Fruit fly (Drosophila melanogaster): ENCODE results near the gene GILT1.

Gene GILT1

dm6 chr3R:13448354-13448753 lies 46.7 kb upstream of the GILT1 start (continued):
- peak; percentile 6 for TF ChIP-seq Hsf (GFP tag; optimal IDR thresholded peaks at IDR 0.05)
- no peak for TF ChIP-seq CG34422 (GFP tag; IDR thresholded peaks at IDR 0.05)
- TF ChIP-seq CG31388 (GFP tag; optimal IDR thresholded peaks at IDR 0.05): no peak
- TF ChIP-seq CG4282 (GFP tag; optimal IDR thresholded peaks at IDR 0.05): no peak
- no peak for TF ChIP-seq CG4328 (GFP tag; optimal IDR thresholded peaks at IDR 0.05)
- TF ChIP-seq CG11504 (tag; optimal IDR thresholded peaks at IDR 0.05): peak; percentile 48
- no peak for TF ChIP-seq CG17802 (tag; optimal IDR thresholded peaks at IDR 0.05)
- peak; percentile 14 for TF ChIP-seq Xbp1 (GFP tag; optimal IDR thresholded peaks at IDR 0.05)
- peak; percentile 34; the same call in 1 of the 3 replicates for TF ChIP-seq CG7357 (GFP tag; IDR thresholded peaks at IDR 0.05)
- no peak for TF ChIP-seq CG1233 (GFP tag; optimal IDR thresholded peaks at IDR 0.05)
- TF ChIP-seq croc (GFP tag; conservative IDR thresholded peaks at IDR 0.05): peak; percentile 26; the same call in 1 of the 3 replicates
- peak; percentile 90 for TF ChIP-seq sens (GFP tag)
- no peak for TF ChIP-seq Side (GFP tag; optimal IDR thresholded peaks at IDR 0.05)
- TF ChIP-seq CG18619 (GFP tag; optimal IDR thresholded peaks at IDR 0.05): no peak
- no peak for TF ChIP-seq Lim3 (GFP tag; IDR thresholded peaks at IDR 0.05)
- no peak for TF ChIP-seq Sry-β (GFP tag; optimal IDR thresholded peaks at IDR 0.05)
- no peak for TF ChIP-seq Deaf1 (tag; optimal IDR thresholded peaks at IDR 0.05)
- no peak for TF ChIP-seq cato (GFP tag; optimal IDR thresholded peaks at IDR 0.05; ENCODE audit: borderline replicate concordance)
- no peak for TF ChIP-seq Oaz (GFP tag; IDR thresholded peaks at IDR 0.05)
- TF ChIP-seq NfI (GFP tag; optimal IDR thresholded peaks at IDR 0.05): peak; percentile 9
- peak; percentile 53 for TF ChIP-seq unpg (GFP tag; optimal IDR thresholded peaks at IDR 0.05)
- no peak for TF ChIP-seq lab (GFP tag; optimal IDR thresholded peaks at IDR 0.05)
- TF ChIP-seq Lpt (GFP tag; optimal IDR thresholded peaks at IDR 0.05): no peak
- peak; percentile 28 for TF ChIP-seq CG1603 (tag; optimal IDR thresholded peaks at IDR 0.05)
- TF ChIP-seq CG14014 (GFP tag; IDR thresholded peaks at IDR 0.05): no peak
- TF ChIP-seq CG6683 (GFP tag; optimal IDR thresholded peaks at IDR 0.05): no peak
- no peak for TF ChIP-seq sens-2 (GFP tag; IDR thresholded peaks at IDR 0.05)
- no peak for TF ChIP-seq CG14667 (GFP tag; IDR thresholded peaks at IDR 0.05)
- TF ChIP-seq CrebB (tag; optimal IDR thresholded peaks at IDR 0.05): no peak
- TF ChIP-seq CG6854 (GFP tag; optimal IDR thresholded peaks at IDR 0.05): no peak
- peak; percentile 80 for TF ChIP-seq CG10979 (tag; optimal IDR thresholded peaks at IDR 0.05)
- TF ChIP-seq CG17912 (GFP tag; optimal IDR thresholded peaks at IDR 0.05): no peak
- no peak for TF ChIP-seq ftz-f1 (GFP tag; optimal IDR thresholded peaks at IDR 0.05)
- TF ChIP-seq HLH3B (GFP tag; IDR thresholded peaks at IDR 0.05): no peak
- TF ChIP-seq CG7745 (tag; optimal IDR thresholded peaks at IDR 0.05): no peak
- no peak for TF ChIP-seq hb (GFP tag; IDR thresholded peaks at IDR 0.05; ENCODE audit: partially characterized antibody)
- TF ChIP-seq CG4730 (GFP tag; IDR thresholded peaks at IDR 0.05): no peak
- no peak for TF ChIP-seq org-1 (GFP tag; optimal IDR thresholded peaks at IDR 0.05)
- no peak for TF ChIP-seq run (tag; optimal IDR thresholded peaks at IDR 0.05)
- TF ChIP-seq gsb-n (tag; optimal IDR thresholded peaks at IDR 0.05): peak; percentile 53
- no peak for TF ChIP-seq Hey (tag; optimal IDR thresholded peaks at IDR 0.05)
- TF ChIP-seq chm (GFP tag; IDR thresholded peaks at IDR 0.05): 0 out of 2 replicates have a peak, but pooled peaks have one; percentile 43
- TF ChIP-seq disco-r (GFP tag; optimal IDR thresholded peaks at IDR 0.05): no peak
- TF ChIP-seq trh (GFP tag; optimal IDR thresholded peaks at IDR 0.05): no peak
- TF ChIP-seq CG10565 (GFP tag; optimal IDR thresholded peaks at IDR 0.05): no peak
- TF ChIP-seq bbx (GFP tag; IDR thresholded peaks at IDR 0.05; ENCODE audit: partially characterized antibody): no peak
- TF ChIP-seq TFAM (GFP tag; optimal IDR thresholded peaks at IDR 0.05): no peak
- no peak for TF ChIP-seq MTF-1 (GFP tag; optimal IDR thresholded peaks at IDR 0.05; ENCODE audit: borderline replicate concordance)
- TF ChIP-seq ssp (GFP tag; IDR thresholded peaks at IDR 0.05): no peak
- no peak for TF ChIP-seq CG12744 (GFP tag; optimal IDR thresholded peaks at IDR 0.05)
- TF ChIP-seq chinmo (GFP tag; IDR thresholded peaks at IDR 0.05; ENCODE audit: partially characterized antibody): no peak
